Worm (Caenorhabditis elegans) whole organism, L4 larva: ENCODE results near the gene gst-41.
"Not testable (repeated sequence)": the region's sequence is repeated elsewhere in the genome, so short reads cannot be mapped to it uniquely, and the experiment has no call there.

Experiments used
- mdl-1 ChIP-seq, 2 experiments: fragments of 150-350 bp in 1 of 2; sonication (generic microtip) in 1 of 2; optimal IDR thresholded peaks; 2 replicates each; lab custom pipeline; 2014 to 2017; ENCODE audit warnings: missing biosample characterization in 2 of 2, missing genetic modification characterization in 2 of 2
- unc-39 ChIP-seq: sonication (generic microtip); optimal IDR thresholded peaks from 2 replicates; lab custom pipeline; 2017; ENCODE audit warnings: missing biosample characterization, missing genetic modification characterization
- zfp-3 ChIP-seq: fragments of 200-800 bp; sonication (Bioruptor generic); conservative IDR thresholded peaks from 2 replicates; pipeline ENCODE4 v1.3.6; 2022; ENCODE audit warnings: missing genetic modification reagents, missing genetic modification characterization, missing compliant biosample characterization

DNA sequence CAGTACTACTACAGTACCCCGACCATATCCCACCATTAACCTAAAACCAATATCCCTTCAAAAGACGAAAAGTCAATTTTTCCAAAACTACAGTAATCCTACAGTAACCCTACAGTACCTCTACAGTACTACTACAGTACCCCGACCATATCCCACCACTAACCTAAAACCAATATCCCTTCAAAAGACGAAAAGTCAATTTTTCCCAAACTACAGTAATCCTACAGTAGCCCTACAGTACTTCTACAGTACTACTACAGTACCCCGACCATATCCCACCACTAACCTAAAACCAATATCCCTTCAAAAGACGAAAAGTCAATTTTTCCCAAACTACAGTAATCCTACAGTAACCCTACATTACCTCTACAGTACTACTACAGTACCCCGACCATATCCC is 44.4 kb upstream of the gst-41 start:
- not testable (repeated sequence) for TF ChIP-seq zfp-3 (GFP tag; lab: Robert Waterston, UW); unc-39 (tag; lab: Kevin White, UChicago); mdl-1 (tag; optimal IDR thresholded peaks at IDR 0.05; lab: Kevin White, UChicago)
